Fruit fly (Drosophila melanogaster) whole organism, adult: ENCODE results near the gene CG16974.

Source experiments
- CG11617 ChIP-seq: fragments of 200-800 bp; sonication (Bioruptor generic); optimal IDR thresholded peaks from 2 replicates; lab custom pipeline; 2017; ENCODE audit warnings: mild to moderate bottlenecking, missing biosample characterization, missing genetic modification reagents, missing genetic modification characterization
- CG12768 ChIP-seq: fragments of 200-800 bp; sonication (Bioruptor generic); optimal IDR thresholded peaks from 2 replicates; lab custom pipeline; 2017; ENCODE audit warnings: missing biosample characterization, missing genetic modification characterization, mild to moderate bottlenecking, moderate library complexity, missing genetic modification reagents
- CG14711 ChIP-seq: fragments of 200-800 bp; sonication (Bioruptor generic); optimal IDR thresholded peaks from 2 replicates; lab custom pipeline; 2018; ENCODE audit warnings: missing biosample characterization, mild to moderate bottlenecking, missing genetic modification characterization, moderate library complexity
- CG1620 ChIP-seq: fragments of 200-800 bp; sonication (Bioruptor generic); optimal IDR thresholded peaks from 2 replicates; lab custom pipeline; 2016; ENCODE audit warnings: missing biosample characterization, missing genetic modification characterization
- CG33017 ChIP-seq: fragments of 200-800 bp; sonication (Bioruptor generic); optimal IDR thresholded peaks from 2 replicates; lab custom pipeline; 2018; ENCODE audit warnings: missing biosample characterization, mild to moderate bottlenecking, missing genetic modification characterization, moderate library complexity
- CG5204 ChIP-seq: fragments of 200-800 bp; sonication (Bioruptor generic); optimal IDR thresholded peaks from 2 replicates; lab custom pipeline; 2016; ENCODE audit warnings: missing biosample characterization, missing genetic modification characterization
- CG7045 ChIP-seq: fragments of 200-800 bp; sonication (Bioruptor generic); optimal IDR thresholded peaks from 2 replicates; lab custom pipeline; 2017; ENCODE audit warnings: missing biosample characterization, mild to moderate bottlenecking, missing genetic modification characterization
- CG7101 ChIP-seq: fragments of 200-800 bp; sonication (Bioruptor generic); optimal IDR thresholded peaks from 2 replicates; lab custom pipeline; 2018; ENCODE audit warnings: missing biosample characterization, mild to moderate bottlenecking, missing genetic modification characterization, moderate library complexity
- Clk ChIP-seq: fragments of 200-800 bp; sonication (Bioruptor generic); optimal IDR thresholded peaks from 2 replicates; lab custom pipeline; 2017; ENCODE audit warnings: missing biosample characterization, missing genetic modification characterization
- Crg-1 ChIP-seq: fragments of 200-800 bp; sonication (Bioruptor generic); optimal IDR thresholded peaks from 2 replicates; lab custom pipeline; 2016; ENCODE audit warnings: missing biosample characterization, missing genetic modification characterization
- Hr96 ChIP-seq: fragments of 200-800 bp; sonication (Bioruptor generic); optimal IDR thresholded peaks from 2 replicates; lab custom pipeline; 2016; ENCODE audit warnings: missing biosample characterization, missing genetic modification characterization
- Mnt ChIP-seq: fragments of 200-800 bp; sonication (Bioruptor generic); optimal IDR thresholded peaks from 2 replicates; lab custom pipeline; 2016; ENCODE audit warnings: missing biosample characterization, mild to moderate bottlenecking, missing genetic modification characterization
- bab1 ChIP-seq: fragments of 200-800 bp; sonication (Bioruptor generic); optimal IDR thresholded peaks from 3 replicates; lab custom pipeline; 2019; ENCODE audit warnings: missing biosample characterization, mild to moderate bottlenecking, missing genetic modification characterization, moderate library complexity
- cic ChIP-seq: fragments of 200-800 bp; sonication (Bioruptor generic); optimal IDR thresholded peaks from 2 replicates; lab custom pipeline; 2017; ENCODE audit warnings: missing biosample characterization, mild to moderate bottlenecking, missing genetic modification characterization, moderate library complexity
- cnc ChIP-seq, 2 experiments: fragments of >200 bp; optimal IDR thresholded peaks; 2 replicates each; lab custom pipeline; 2017
- kay ChIP-seq: fragments of 200-800 bp; sonication (Bioruptor generic); peaks from one replicate; lab custom pipeline; 2016; ENCODE audit warnings: missing biosample characterization, missing genetic modification characterization, borderline replicate concordance
- ovo ChIP-seq: fragments of 200-800 bp; sonication (Bioruptor generic); optimal IDR thresholded peaks from 2 replicates; lab custom pipeline; 2016; ENCODE audit warnings: missing biosample characterization, missing genetic modification characterization
- pad ChIP-seq: fragments of 200-800 bp; sonication (Bioruptor generic); optimal IDR thresholded peaks from 3 replicates; lab custom pipeline; 2017; ENCODE audit warnings: missing biosample characterization, missing genetic modification characterization, mild to moderate bottlenecking, moderate library complexity, missing genetic modification reagents
- tj ChIP-seq: fragments of 200-800 bp; sonication (Bioruptor generic); optimal IDR thresholded peaks from 3 replicates; lab custom pipeline; 2017; ENCODE audit warnings: missing biosample characterization, mild to moderate bottlenecking, missing genetic modification characterization, moderate library complexity
- toe ChIP-seq: fragments of 200-800 bp; sonication (Bioruptor generic); optimal IDR thresholded peaks from 2 replicates; lab custom pipeline; 2016; ENCODE audit warnings: missing biosample characterization, missing genetic modification characterization

The CG16974 gene

dm6 chr2L:13215010-13215409, 23.2 kb upstream of the CG16974 start, which contains the start of gene kek4:
Gene kek4, minus strand, starts transcription at chr2L:13215350.
- no peak for TF ChIP-seq CG33017 (tag; lab: Kevin White, UChicago)
- TF ChIP-seq CG1620 (GFP tag; lab: Kevin White, UChicago): no peak
- TF ChIP-seq cic (GFP tag; lab: Kevin White, UChicago): no peak
- TF ChIP-seq kay (GFP tag; lab: Kevin White, UChicago): no peak
- TF ChIP-seq CG12768 (GFP tag; lab: Kevin White, UChicago): no peak
- no peak for TF ChIP-seq Hr96
- TF ChIP-seq Crg-1 (GFP tag; lab: Kevin White, UChicago): no peak
- TF ChIP-seq tj (GFP tag; lab: Kevin White, UChicago): no peak
- TF ChIP-seq ovo (GFP tag; lab: Kevin White, UChicago): no peak
- TF ChIP-seq Clk: no peak
- TF ChIP-seq CG11617 (GFP tag; lab: Kevin White, UChicago): no peak
- TF ChIP-seq CG5204 (GFP tag; lab: Kevin White, UChicago): no peak
- TF ChIP-seq pad (GFP tag; lab: Kevin White, UChicago): no peak

DNA sequence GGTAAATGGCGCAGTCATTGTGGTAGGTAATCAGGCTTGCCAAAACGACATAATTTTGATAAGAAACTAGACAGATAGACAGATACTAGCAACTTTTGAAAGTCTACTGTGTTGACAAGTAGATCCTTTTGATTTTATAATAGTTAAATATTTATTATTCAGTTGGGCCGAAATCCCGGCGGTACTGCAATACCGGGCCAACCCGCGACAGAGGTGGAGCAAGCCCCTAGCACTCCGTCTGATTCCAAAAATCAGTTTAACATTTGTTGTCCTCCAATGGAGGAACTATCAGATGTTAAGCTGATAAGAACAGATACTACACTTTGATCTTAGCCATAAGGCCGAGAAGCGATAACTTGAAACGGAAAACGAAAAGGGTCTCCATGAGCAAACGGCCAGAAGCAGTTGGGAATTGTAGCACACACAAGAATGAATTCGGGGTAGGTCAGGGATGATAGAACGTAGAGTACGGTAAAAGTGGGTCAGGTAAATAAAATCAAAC, 20.0 kb upstream of the CG16974 start, which contains the start of gene CG15482:
CG15482 (minus strand) TSS at position 51 of the 502 bp plus-strand sequence.
- TF ChIP-seq kay (GFP tag; lab: Kevin White, UChicago): peak; percentile 54

dm6 chr2L:13206857-13207463, 15.2 kb upstream of the CG16974 start:
- TF ChIP-seq toe (GFP tag; lab: Kevin White, UChicago): no peak
- no peak for TF ChIP-seq cnc (optimal IDR thresholded peaks at IDR 0.05; lab: Kevin White, UChicago)
- TF ChIP-seq Mnt (GFP tag; lab: Kevin White, UChicago): peak; percentile 79
- peak; percentile 9 for TF ChIP-seq CG12768 (GFP tag; lab: Kevin White, UChicago)
- TF ChIP-seq Hr96: no peak
- TF ChIP-seq ovo (GFP tag; lab: Kevin White, UChicago): peak; percentile 39
- no peak for TF ChIP-seq bab1
- no peak for TF ChIP-seq CG5204 (GFP tag; lab: Kevin White, UChicago)
- TF ChIP-seq cic (GFP tag; lab: Kevin White, UChicago): peak; percentile 64
- no peak for TF ChIP-seq CG33017 (tag; lab: Kevin White, UChicago)
- no peak for TF ChIP-seq Crg-1 (GFP tag; lab: Kevin White, UChicago)
- peak; percentile 91 for TF ChIP-seq tj (GFP tag; lab: Kevin White, UChicago)
- no peak for TF ChIP-seq CG14711
- peak; percentile 23 for TF ChIP-seq CG7101 (tag; lab: Kevin White, UChicago)
- no peak for TF ChIP-seq Clk
- TF ChIP-seq CG7045: peak; percentile 45
- TF ChIP-seq pad (GFP tag; lab: Kevin White, UChicago): no peak
- TF ChIP-seq kay (GFP tag; lab: Kevin White, UChicago): peak; percentile 98
- TF ChIP-seq CG11617 (GFP tag; lab: Kevin White, UChicago): no peak
- no peak for TF ChIP-seq CG1620 (GFP tag; lab: Kevin White, UChicago)

- TF ChIP-seq toe (GFP tag; lab: Kevin White, UChicago) (peak; percentile 1), kay (GFP tag; lab: Kevin White, UChicago) (no peak), CG7101 (tag; lab: Kevin White, UChicago) (peak; percentile 51), cic (GFP tag; lab: Kevin White, UChicago) (peak; percentile 99), CG1620 (GFP tag; lab: Kevin White, UChicago) (peak; percentile 41), CG12768 (GFP tag; lab: Kevin White, UChicago) (peak; percentile 93), ovo (GFP tag; lab: Kevin White, UChicago) (no peak), cnc (optimal IDR thresholded peaks at IDR 0.05; lab: Kevin White, UChicago) (no peak), Clk (no peak), bab1 (peak; percentile 23), CG5204 (GFP tag; lab: Kevin White, UChicago) (no peak), tj (GFP tag; lab: Kevin White, UChicago) (peak; percentile 30), CG11617 (GFP tag; lab: Kevin White, UChicago) (peak; percentile 22), CG33017 (tag; lab: Kevin White, UChicago) (peak; percentile 78), CG7045 (peak; percentile 79), Mnt (GFP tag; lab: Kevin White, UChicago) (peak; percentile 63), Hr96 (no peak), pad (GFP tag; lab: Kevin White, UChicago) (peak; percentile 72), Crg-1 (GFP tag; lab: Kevin White, UChicago) (peak; percentile 40), CG14711 (peak; percentile 43)
These were observed 14.4 kb upstream of the CG16974 start for dm6 chr2L:13206077-13206668.

dm6 chr2L:13205256-13205655, 13.5 kb upstream of the CG16974 start:
- TF ChIP-seq CG7045 (peak; percentile 57), CG1620 (GFP tag; lab: Kevin White, UChicago) (peak; percentile 40), Mnt (GFP tag; lab: Kevin White, UChicago) (peak; percentile 72), ovo (GFP tag; lab: Kevin White, UChicago) (no peak), CG7101 (tag; lab: Kevin White, UChicago) (no peak), toe (GFP tag; lab: Kevin White, UChicago) (no peak), tj (GFP tag; lab: Kevin White, UChicago) (peak; percentile 48), cic (GFP tag; lab: Kevin White, UChicago) (peak; percentile 54), kay (GFP tag; lab: Kevin White, UChicago) (no peak), CG14711 (peak; percentile 36), CG33017 (tag; lab: Kevin White, UChicago) (peak; percentile 30), CG12768 (GFP tag; lab: Kevin White, UChicago) (peak; percentile 64), cnc (optimal IDR thresholded peaks at IDR 0.05; lab: Kevin White, UChicago) (no peak), CG11617 (GFP tag; lab: Kevin White, UChicago) (peak; percentile 15), pad (GFP tag; lab: Kevin White, UChicago) (peak; percentile 22), Crg-1 (GFP tag; lab: Kevin White, UChicago) (peak; percentile 31)
